Worm (Caenorhabditis elegans) whole organism, L4/young adult: Measurements from ENCODE around the gene ZK809.8.

Source experiments
- W03F9.2 ChIP-seq: fragments of 150-350 bp; optimal IDR thresholded peaks from 2 replicates; lab custom pipeline; 2014; ENCODE audit warnings: missing biosample characterization, missing genetic modification characterization
- him-1 ChIP-seq: sonication (generic microtip); optimal IDR thresholded peaks from 2 replicates; lab custom pipeline; 2016; ENCODE audit warnings: missing genotype, missing genetic modification reagents, missing genetic modification characterization, missing compliant biosample characterization

DNA sequence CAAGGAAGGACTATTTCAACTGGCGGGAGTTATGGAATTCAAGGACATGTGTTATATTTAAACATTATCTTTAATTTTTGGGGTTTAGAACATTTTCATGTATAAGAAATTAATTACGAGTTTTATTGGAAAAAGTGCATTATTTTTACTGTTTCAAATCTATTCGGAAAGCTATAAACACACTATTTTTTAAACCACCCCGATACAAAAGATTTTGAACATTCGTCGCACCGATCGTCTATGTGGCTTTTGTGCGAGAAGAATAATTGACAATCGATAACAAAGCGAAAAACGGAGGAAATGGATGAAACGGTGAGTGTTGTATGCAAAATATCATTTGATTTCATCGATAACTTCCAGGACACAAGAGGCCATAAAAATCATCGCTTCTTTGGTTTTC is 16.1 kb upstream of the ZK809.8 start, which contains the start of gene ZK809.9:
- TF ChIP-seq him-1 (tag; lab: Kevin White, UChicago) = no peak
- TF ChIP-seq W03F9.2 (tag; lab: Kevin White, UChicago) = no peak
